Fruit fly (Drosophila melanogaster): ENCODE data around the gene CG32081.

The CG32081 gene

DNA sequence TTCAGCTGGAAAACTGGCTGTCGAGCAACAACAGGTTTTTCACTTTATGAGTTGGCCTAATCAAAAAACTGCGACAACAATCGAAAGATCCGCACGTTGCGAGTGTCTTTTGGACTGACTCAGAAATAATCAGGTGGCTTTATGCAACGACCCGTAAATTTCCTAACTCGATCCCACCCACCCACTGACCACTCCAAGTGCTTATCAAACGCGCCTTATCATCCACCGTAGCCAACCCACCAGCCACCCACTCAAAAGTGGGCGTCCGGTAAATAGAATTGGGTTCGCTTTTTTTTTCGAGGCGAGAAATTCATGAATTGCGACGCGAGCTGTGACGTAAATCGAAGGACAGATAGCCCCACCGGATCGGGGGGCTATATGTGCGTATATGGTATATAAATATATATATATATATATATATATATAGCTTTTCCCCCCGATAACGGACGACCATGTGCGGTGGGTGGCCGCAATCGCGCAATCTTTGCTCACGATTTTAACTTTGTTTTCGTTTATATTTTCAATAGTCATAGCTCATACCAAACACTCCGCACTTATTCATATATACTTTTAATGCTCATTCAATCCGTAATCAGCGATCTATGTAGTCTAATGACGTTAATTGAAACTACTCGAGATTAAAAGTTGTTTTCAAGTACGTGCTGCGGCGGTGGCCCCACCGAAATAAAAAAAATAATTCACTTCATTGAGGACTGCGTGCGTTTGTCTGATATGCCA lies 22.5 kb upstream of the CG32081 start (continued):
- no peak for TF ChIP-seq CHES-1-like (GFP tag; optimal IDR thresholded peaks at IDR 0.05)
- TF ChIP-seq CG18764 (GFP tag; optimal IDR thresholded peaks at IDR 0.05) = no peak
- peak; percentile 22 for TF ChIP-seq CG18599 (GFP tag; optimal IDR thresholded peaks at IDR 0.05)
- TF ChIP-seq CG32532 (GFP tag; IDR thresholded peaks at IDR 0.05) = no peak
- no peak for TF ChIP-seq ken (GFP tag; IDR thresholded peaks at IDR 0.05)
- no peak for TF ChIP-seq CG11093 (GFP tag; IDR thresholded peaks at IDR 0.05)
- no peak for TF ChIP-seq CG2116 (GFP tag; optimal IDR thresholded peaks at IDR 0.05)
- TF ChIP-seq MTF-1 (GFP tag; optimal IDR thresholded peaks at IDR 0.05; ENCODE audit: borderline replicate concordance) = no peak
- no peak for TF ChIP-seq Bteb2 (GFP tag; optimal IDR thresholded peaks at IDR 0.05)
- TF ChIP-seq NK7.1 (GFP tag; optimal IDR thresholded peaks at IDR 0.05) = no peak
- TF ChIP-seq lbe (GFP tag; optimal IDR thresholded peaks at IDR 0.05) = no peak
- no peak for TF ChIP-seq C15 (GFP tag; IDR thresholded peaks at IDR 0.05)
- no peak for TF ChIP-seq Neu2 (GFP tag; optimal IDR thresholded peaks at IDR 0.05; ENCODE audit: borderline replicate concordance)
- no peak for TF ChIP-seq CG43689 (GFP tag; IDR thresholded peaks at IDR 0.05)
- no peak for TF ChIP-seq tup (GFP tag; optimal IDR thresholded peaks at IDR 0.05)
- no peak for TF ChIP-seq CrebB (tag; optimal IDR thresholded peaks at IDR 0.05)
- TF ChIP-seq mam (GFP tag; optimal IDR thresholded peaks at IDR 0.05) = no peak
- peak; percentile 0 for TF ChIP-seq CG17359 (tag; optimal IDR thresholded peaks at IDR 0.05)
- peak; percentile 26; the same call in 1 of the 2 replicates for TF ChIP-seq GATAe (GFP tag; conservative IDR thresholded peaks at IDR 0.05)
- TF ChIP-seq knrl (GFP tag; IDR thresholded peaks at IDR 0.05; ENCODE audit: partially characterized antibody) = no peak
- TF ChIP-seq fu2 (GFP tag; optimal IDR thresholded peaks at IDR 0.05) = no peak

DNA sequence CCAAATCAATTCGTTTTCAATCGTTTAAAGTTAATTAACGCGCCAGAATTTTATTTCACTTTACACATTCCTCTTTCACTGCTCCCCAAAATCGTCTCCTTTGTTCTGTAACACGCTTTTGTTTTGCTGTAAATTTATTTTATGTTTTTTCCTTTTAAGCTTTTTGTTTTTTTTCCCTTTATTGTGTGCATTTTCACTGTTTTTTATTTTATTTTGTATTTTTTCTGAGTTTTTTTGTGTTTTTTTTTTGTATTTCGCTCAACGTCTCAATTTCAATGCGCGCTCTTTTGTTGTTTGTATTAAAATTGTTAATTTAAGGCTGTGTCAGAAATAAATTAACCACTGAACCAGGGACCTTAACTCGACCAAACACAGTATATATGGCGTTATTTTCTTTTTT lies 20.9 kb upstream of the CG32081 start:
- TF ChIP-seq bsh (GFP tag; optimal IDR thresholded peaks at IDR 0.05) (no peak), nom (GFP tag; optimal IDR thresholded peaks at IDR 0.05) (peak; percentile 34)

DNA sequence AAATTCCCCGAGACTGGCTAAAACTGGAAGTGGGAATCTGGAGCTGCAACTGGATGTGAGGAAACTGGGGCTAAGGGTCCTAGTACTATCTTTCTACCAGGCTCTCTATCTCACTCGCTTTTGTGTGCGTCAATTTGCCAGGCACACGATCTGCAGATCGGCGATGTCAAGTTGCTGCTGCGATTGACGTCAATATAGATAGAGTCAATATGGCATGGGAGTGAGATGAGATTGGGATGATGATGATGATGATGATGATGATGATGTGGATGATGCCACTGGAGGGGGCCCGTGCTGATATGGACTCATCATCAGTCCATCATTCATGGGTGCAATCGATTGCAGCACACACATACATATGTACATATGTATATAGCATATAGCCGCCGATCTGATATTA lies 19.6 kb upstream of the CG32081 start:
- TF ChIP-seq Ets65A (GFP tag) = peak; percentile 57
- TF ChIP-seq CG2116 (GFP tag; optimal IDR thresholded peaks at IDR 0.05) = no peak
- no peak for TF ChIP-seq HLH54F (GFP tag; optimal IDR thresholded peaks at IDR 0.05)
- TF ChIP-seq Bdp1 (GFP tag; optimal IDR thresholded peaks at IDR 0.05) = no peak
- no peak for TF ChIP-seq NFAT (GFP tag; IDR thresholded peaks at IDR 0.05)
- no peak for TF ChIP-seq CG1792 (GFP tag; optimal IDR thresholded peaks at IDR 0.05)
- TF ChIP-seq Jarid2 (GFP tag; optimal IDR thresholded peaks at IDR 0.05) = peak; percentile 16
- TF ChIP-seq scrt (GFP tag; optimal IDR thresholded peaks at IDR 0.05) = no peak
- no peak for TF ChIP-seq Drgx (GFP tag; IDR thresholded peaks at IDR 0.05)
- TF ChIP-seq CG31224 (GFP tag; IDR thresholded peaks at IDR 0.05) = no peak
- no peak for TF ChIP-seq CG2120 (GFP tag; optimal IDR thresholded peaks at IDR 0.05)
- TF ChIP-seq sima (GFP tag; optimal IDR thresholded peaks at IDR 0.05) = no peak
- no peak for TF ChIP-seq CG16813 (GFP tag; IDR thresholded peaks at IDR 0.05; ENCODE audit: partially characterized antibody)
- TF ChIP-seq Lim3 (GFP tag; IDR thresholded peaks at IDR 0.05) = no peak
- TF ChIP-seq H2.0 (GFP tag; IDR thresholded peaks at IDR 0.05) = no peak
- TF ChIP-seq so (GFP tag; IDR thresholded peaks at IDR 0.05) = no peak
- TF ChIP-seq CG8281 (tag; optimal IDR thresholded peaks at IDR 0.05) = peak; percentile 60
- peak; percentile 2 for TF ChIP-seq CG1832 (GFP tag; optimal IDR thresholded peaks at IDR 0.05)
- TF ChIP-seq mam (GFP tag; optimal IDR thresholded peaks at IDR 0.05) = no peak
- TF ChIP-seq sug (tag; optimal IDR thresholded peaks at IDR 0.05) = no peak
- no peak for TF ChIP-seq CG9609 (GFP tag; optimal IDR thresholded peaks at IDR 0.05)
- TF ChIP-seq ash1 (GFP tag; optimal IDR thresholded peaks at IDR 0.05) = no peak
- no peak for TF ChIP-seq CG4282 (GFP tag; optimal IDR thresholded peaks at IDR 0.05)

All from whole organism, embryonic.